Worm (Caenorhabditis elegans): ENCODE data around the gene ZK686.6.

ce11 chrIII:7792209-7792608 is 19.4 kb upstream of the ZK686.6 start:
- TF ChIP-seq ama-1 (optimal IDR thresholded peaks at IDR 0.05) (no peak), mdl-1 (tag; optimal IDR thresholded peaks at IDR 0.05) (no peak), ceh-9 (tag; optimal IDR thresholded peaks at IDR 0.05) (no peak), nhr-76 (tag; optimal IDR thresholded peaks at IDR 0.05) (no peak), egl-5 (tag; optimal IDR thresholded peaks at IDR 0.05) (no peak), nhr-28 (tag; optimal IDR thresholded peaks at IDR 0.05) (no peak), nhr-11 (tag; optimal IDR thresholded peaks at IDR 0.05) (no peak), ztf-4 (tag; optimal IDR thresholded peaks at IDR 0.05) (no peak), egl-27 (tag; optimal IDR thresholded peaks at IDR 0.05) (no peak), elt-1 (tag; optimal IDR thresholded peaks at IDR 0.05) (no peak), mml-1 (tag; optimal IDR thresholded peaks at IDR 0.05) (no peak), ceh-16 (tag; optimal IDR thresholded peaks at IDR 0.05) (no peak), lin-39 (tag; optimal IDR thresholded peaks at IDR 0.05) (no peak)

All from whole organism, L3 larva.